Worm (Caenorhabditis elegans) whole organism, L3 larva: ENCODE data around the gene slc-25A10.
A peak's percentile ranks its signal among the peaks of the same experiment; 100 is the strongest.

Experiments
- R02D3.7 ChIP-seq: fragments of 150-350 bp; optimal IDR thresholded peaks from 2 replicates; lab custom pipeline; 2014; ENCODE audit warnings: missing biosample characterization, missing genetic modification characterization
- aly-2 ChIP-seq: fragments of 150-350 bp; optimal IDR thresholded peaks from 2 replicates; lab custom pipeline; 2014; ENCODE audit warnings: missing biosample characterization, missing genetic modification characterization
- ama-1 ChIP-seq: fragments of 150-350 bp; optimal IDR thresholded peaks from 2 replicates; lab custom pipeline; 2018
- ceh-28 ChIP-seq: fragments of 150-350 bp; optimal IDR thresholded peaks from 2 replicates; lab custom pipeline; 2014; ENCODE audit warnings: missing biosample characterization, missing genetic modification reagents, missing genetic modification characterization
- ceh-82 ChIP-seq: fragments of 150-350 bp; optimal IDR thresholded peaks from 2 replicates; lab custom pipeline; 2014; ENCODE audit warnings: missing biosample characterization, missing genetic modification characterization
- ceh-9 ChIP-seq: sonication (generic microtip); optimal IDR thresholded peaks from 2 replicates; lab custom pipeline; 2018; ENCODE audit warnings: missing biosample characterization, missing genetic modification characterization
- egl-27 ChIP-seq: sonication (generic microtip); optimal IDR thresholded peaks from 4 replicates; lab custom pipeline; 2017; ENCODE audit warnings: missing biosample characterization, missing genetic modification reagents, missing genetic modification characterization
- egl-5 ChIP-seq: fragments of 150-350 bp; optimal IDR thresholded peaks from 2 replicates; lab custom pipeline; 2017; ENCODE audit warnings: missing biosample characterization, missing genetic modification reagents, missing genetic modification characterization, inconsistent platforms
- elt-1 ChIP-seq: fragments of 150-350 bp; optimal IDR thresholded peaks from 2 replicates; lab custom pipeline; 2014; ENCODE audit warnings: missing biosample characterization, missing genetic modification characterization
- elt-2 ChIP-seq: sonication (generic microtip); optimal IDR thresholded peaks from 2 replicates; lab custom pipeline; 2016; ENCODE audit warnings: missing genetic modification reagents, mild to moderate bottlenecking, missing genetic modification characterization, missing compliant biosample characterization
- elt-3 ChIP-seq, 3 experiments: fragments of 150-350 bp in 1 of 3; sonication (generic microtip) in 2 of 3; optimal IDR thresholded peaks; 2 replicates in 2 of 3; 4 replicates in 1 of 3; lab custom pipeline; 2014 to 2017; ENCODE audit warnings: missing biosample characterization in 3 of 3, missing genetic modification characterization in 3 of 3
- fkh-10 ChIP-seq: sonication (generic microtip); optimal IDR thresholded peaks from 2 replicates; lab custom pipeline; 2017; ENCODE audit warnings: missing biosample characterization, missing genetic modification reagents, missing genetic modification characterization
- fkh-2 ChIP-seq: fragments of 150-350 bp; optimal IDR thresholded peaks from 2 replicates; lab custom pipeline; 2014; ENCODE audit warnings: missing biosample characterization, missing genetic modification reagents, missing genetic modification characterization
- fos-1 ChIP-seq: fragments of 150-350 bp; optimal IDR thresholded peaks from 2 replicates; lab custom pipeline; 2014; ENCODE audit warnings: missing biosample characterization, missing genetic modification characterization
- hmg-11 ChIP-seq: sonication (generic microtip); optimal IDR thresholded peaks from 2 replicates; lab custom pipeline; 2016; ENCODE audit warnings: missing genetic modification characterization, missing compliant biosample characterization
- jun-1 ChIP-seq: fragments of 150-350 bp; optimal IDR thresholded peaks from 2 replicates; lab custom pipeline; 2014; ENCODE audit warnings: missing biosample characterization, missing genetic modification reagents, missing genetic modification characterization
- lin-15B ChIP-seq: fragments of 150-350 bp; optimal IDR thresholded peaks from 2 replicates; lab custom pipeline; 2014; ENCODE audit warnings: missing biosample characterization, missing genetic modification characterization
- lin-39 ChIP-seq: fragments of 150-350 bp; optimal IDR thresholded peaks from 2 replicates; lab custom pipeline; 2018; ENCODE audit warnings: missing biosample characterization, missing genetic modification reagents, missing genetic modification characterization
- mdl-1 ChIP-seq: fragments of 150-350 bp; optimal IDR thresholded peaks from 2 replicates; lab custom pipeline; 2014; ENCODE audit warnings: missing biosample characterization, missing genetic modification characterization
- mml-1 ChIP-seq: fragments of 150-350 bp; sonication (generic microtip); optimal IDR thresholded peaks from 3 replicates; lab custom pipeline; 2014; ENCODE audit warnings: missing biosample characterization, missing genetic modification characterization
- nfya-1 ChIP-seq: sonication (generic microtip); optimal IDR thresholded peaks from 2 replicates; lab custom pipeline; 2017; ENCODE audit warnings: missing genetic modification characterization, mild to moderate bottlenecking, missing compliant biosample characterization, antibody characterized with exemption, moderate library complexity; ENCODE audit not compliant: insufficient read depth
- nhr-11 ChIP-seq: fragments of 150-350 bp; optimal IDR thresholded peaks from 2 replicates; lab custom pipeline; 2014; ENCODE audit warnings: missing biosample characterization, missing genetic modification characterization
- nhr-12 ChIP-seq: fragments of 150-350 bp; optimal IDR thresholded peaks from 2 replicates; lab custom pipeline; 2014; ENCODE audit warnings: missing biosample characterization, missing genetic modification characterization
- nhr-23 ChIP-seq: fragments of 150-350 bp; optimal IDR thresholded peaks from 2 replicates; lab custom pipeline; 2014; ENCODE audit warnings: missing biosample characterization, missing genetic modification reagents, missing genetic modification characterization
- nhr-237 ChIP-seq: fragments of 150-350 bp; optimal IDR thresholded peaks from 2 replicates; lab custom pipeline; 2014; ENCODE audit warnings: missing biosample characterization, missing genetic modification characterization
- nhr-25 ChIP-seq: sonication (generic microtip); optimal IDR thresholded peaks from 2 replicates; lab custom pipeline; 2017; ENCODE audit warnings: missing biosample characterization, missing genetic modification characterization
- nhr-28 ChIP-seq: fragments of 150-350 bp; optimal IDR thresholded peaks from 2 replicates; lab custom pipeline; 2014; ENCODE audit warnings: missing biosample characterization, missing genetic modification characterization
- nhr-43 ChIP-seq: sonication (generic microtip); optimal IDR thresholded peaks from 2 replicates; lab custom pipeline; 2016; ENCODE audit warnings: mild to moderate bottlenecking, missing genetic modification characterization, missing compliant biosample characterization; ENCODE audit not compliant: poor library complexity, severe bottlenecking
- nhr-67 ChIP-seq: fragments of 150-350 bp; optimal IDR thresholded peaks from 2 replicates; lab custom pipeline; 2014; ENCODE audit warnings: missing biosample characterization, missing genetic modification characterization
- nhr-76 ChIP-seq: fragments of 150-350 bp; sonication (generic microtip); optimal IDR thresholded peaks from 5 replicates; lab custom pipeline; 2014; ENCODE audit warnings: missing biosample characterization, missing genetic modification characterization
- nhr-77 ChIP-seq: fragments of 150-350 bp; optimal IDR thresholded peaks from 2 replicates; lab custom pipeline; 2014; ENCODE audit warnings: missing biosample characterization, missing genetic modification characterization
- pha-4 ChIP-seq: fragments of 150-350 bp; optimal IDR thresholded peaks from 2 replicates; lab custom pipeline; 2014; ENCODE audit warnings: missing biosample characterization, missing genetic modification reagents, missing genetic modification characterization
- pqm-1 ChIP-seq: fragments of 150-350 bp; optimal IDR thresholded peaks from 2 replicates; lab custom pipeline; 2017; ENCODE audit warnings: missing biosample characterization, missing genetic modification characterization, inconsistent platforms
- snpc-4 ChIP-seq: fragments of 150-350 bp; optimal IDR thresholded peaks from 2 replicates; lab custom pipeline; 2014; ENCODE audit warnings: missing biosample characterization, missing genetic modification characterization
- tbx-2 ChIP-seq: sonication (generic microtip); optimal IDR thresholded peaks from 2 replicates; lab custom pipeline; 2016; ENCODE audit warnings: mild to moderate bottlenecking, missing genetic modification characterization, missing compliant biosample characterization
- unc-62 ChIP-seq: fragments of 150-350 bp; sonication (generic microtip); optimal IDR thresholded peaks from 4 replicates; lab custom pipeline; 2014; ENCODE audit warnings: missing biosample characterization, missing genetic modification reagents, missing genetic modification characterization
- ztf-11 ChIP-seq: fragments of 150-350 bp; optimal IDR thresholded peaks from 2 replicates; lab custom pipeline; 2014; ENCODE audit warnings: missing biosample characterization, missing genetic modification characterization
- ztf-4 ChIP-seq: fragments of 150-350 bp; optimal IDR thresholded peaks from 2 replicates; lab custom pipeline; 2014; ENCODE audit warnings: missing biosample characterization, missing genetic modification characterization

Gene slc-25A10

DNA sequence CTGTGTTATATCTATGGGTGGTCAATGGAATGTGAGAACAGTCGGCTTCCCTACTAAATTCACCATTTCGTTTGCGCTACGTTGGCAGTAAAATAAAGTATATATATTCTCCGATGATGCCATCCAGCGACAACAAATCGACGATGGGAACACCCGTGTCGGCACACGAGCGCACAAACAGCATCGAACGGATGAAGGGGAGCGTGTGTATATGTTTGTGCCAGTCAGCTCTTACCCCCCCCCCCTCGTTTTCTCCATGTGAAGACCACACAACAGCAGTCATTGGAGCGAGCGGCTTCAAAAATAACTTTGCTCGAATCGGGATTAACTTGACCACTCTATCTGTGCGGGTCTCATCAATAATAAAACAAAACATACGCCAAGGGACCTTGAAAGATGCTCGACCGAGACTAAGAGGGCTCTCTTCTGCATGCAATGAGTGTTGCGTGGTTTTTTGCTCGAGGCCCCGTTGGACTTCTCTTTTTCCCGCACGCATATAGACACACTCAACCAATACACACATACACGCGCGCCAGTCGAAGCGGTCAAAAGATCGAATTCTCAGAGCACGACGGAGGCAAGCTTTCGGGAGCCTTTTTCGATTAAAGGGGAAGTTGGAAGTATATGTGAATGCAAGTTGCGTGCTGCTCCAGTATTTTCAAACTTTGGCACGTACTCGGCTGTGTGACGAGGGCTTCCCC, 15.0 kb upstream of the slc-25A10 start:
- TF ChIP-seq pha-4 (peak; percentile 0), unc-62 (peak; percentile 19), mdl-1 (peak; percentile 95), fkh-2 (tag; lab: Kevin White, UChicago) (no peak), fkh-10 (peak; percentile 7), nhr-67 (tag; lab: Kevin White, UChicago) (no peak), nfya-1 (tag; lab: Kevin White, UChicago) (peak; percentile 49), aly-2 (tag; lab: Kevin White, UChicago) (no peak), hmg-11 (tag; lab: Kevin White, UChicago) (peak; percentile 38), nhr-43 (tag; lab: Kevin White, UChicago) (no peak), fos-1 (tag; lab: Kevin White, UChicago) (no peak), lin-39 (tag; lab: Kevin White, UChicago) (peak; percentile 42), ama-1 (lab: Kevin White, UChicago) (no peak)

DNA sequence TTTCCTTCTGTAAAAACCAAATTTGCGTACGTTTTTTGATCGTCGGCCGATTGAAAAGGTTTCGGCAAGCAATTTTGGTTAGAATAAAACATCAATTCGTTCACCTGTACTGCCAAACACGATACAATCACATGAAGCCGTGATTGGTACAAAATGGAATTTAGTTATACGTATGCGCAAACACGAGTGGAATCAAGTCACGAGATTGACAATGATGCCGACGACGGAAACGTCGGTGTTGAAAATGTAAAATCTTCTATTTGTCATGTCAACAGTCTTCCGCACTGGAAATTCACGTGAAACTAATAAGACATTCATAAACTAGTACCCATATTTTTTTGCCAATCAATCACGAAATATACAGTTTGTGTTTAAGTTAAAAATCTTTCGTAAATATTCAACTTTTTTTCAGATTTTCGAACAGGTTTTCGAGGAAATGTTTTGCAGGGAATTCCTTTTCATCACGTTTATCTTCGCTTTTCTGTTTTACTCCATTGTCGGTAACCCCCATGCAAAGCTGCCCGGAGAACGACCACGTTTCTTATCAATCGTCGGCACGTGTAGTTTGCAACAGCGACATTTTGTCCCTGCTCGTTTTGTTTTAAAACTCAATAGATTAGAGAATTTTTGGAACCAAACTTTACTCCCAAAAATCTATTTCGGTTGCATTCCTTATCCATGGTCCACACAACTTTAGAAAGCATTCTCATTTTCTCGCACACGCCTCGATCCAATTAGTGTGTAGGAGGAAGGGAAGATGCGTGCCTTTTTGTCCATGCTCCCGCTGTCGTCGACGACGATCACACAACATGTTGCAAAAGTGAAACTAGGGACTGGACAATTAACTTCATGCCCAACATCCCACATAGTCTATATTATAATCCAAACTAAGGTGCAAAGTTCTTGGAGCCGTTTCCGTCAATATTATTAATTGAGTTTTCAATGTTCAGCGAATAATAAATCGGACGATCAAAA, 13.9 kb upstream of the slc-25A10 start:
- peak; percentile 76 for TF ChIP-seq elt-2 (tag; lab: Kevin White, UChicago)
- no peak for TF ChIP-seq fkh-10
- TF ChIP-seq mdl-1 = peak; percentile 88
- peak; percentile 65 for TF ChIP-seq nfya-1 (tag; lab: Kevin White, UChicago)
- no peak for TF ChIP-seq nhr-237 (tag; lab: Kevin White, UChicago)
- TF ChIP-seq egl-5 (tag; lab: Kevin White, UChicago) = peak; percentile 60
- no peak for TF ChIP-seq R02D3.7 (tag; lab: Kevin White, UChicago)
- no peak for TF ChIP-seq elt-3 (tag; optimal IDR thresholded peaks at IDR 0.05; lab: Kevin White, UChicago)
- peak; percentile 41 for TF ChIP-seq pqm-1
- TF ChIP-seq snpc-4 = no peak
- TF ChIP-seq fos-1 (tag; lab: Kevin White, UChicago) = no peak
- no peak for TF ChIP-seq nhr-67 (tag; lab: Kevin White, UChicago)
- peak; percentile 79 for TF ChIP-seq nhr-43 (tag; lab: Kevin White, UChicago)
- peak; percentile 21 for TF ChIP-seq lin-39 (tag; lab: Kevin White, UChicago)
- no peak for TF ChIP-seq ceh-28
- peak; percentile 64 for TF ChIP-seq nhr-23 (tag; lab: Kevin White, UChicago)
- TF ChIP-seq lin-15B = no peak
- no peak for TF ChIP-seq egl-27
- TF ChIP-seq jun-1 (tag; lab: Kevin White, UChicago) = peak; percentile 35
- peak; percentile 89 for TF ChIP-seq nhr-25 (tag; lab: Kevin White, UChicago)
- TF ChIP-seq nhr-28 (tag; lab: Kevin White, UChicago) = no peak
- TF ChIP-seq unc-62 = no peak

DNA sequence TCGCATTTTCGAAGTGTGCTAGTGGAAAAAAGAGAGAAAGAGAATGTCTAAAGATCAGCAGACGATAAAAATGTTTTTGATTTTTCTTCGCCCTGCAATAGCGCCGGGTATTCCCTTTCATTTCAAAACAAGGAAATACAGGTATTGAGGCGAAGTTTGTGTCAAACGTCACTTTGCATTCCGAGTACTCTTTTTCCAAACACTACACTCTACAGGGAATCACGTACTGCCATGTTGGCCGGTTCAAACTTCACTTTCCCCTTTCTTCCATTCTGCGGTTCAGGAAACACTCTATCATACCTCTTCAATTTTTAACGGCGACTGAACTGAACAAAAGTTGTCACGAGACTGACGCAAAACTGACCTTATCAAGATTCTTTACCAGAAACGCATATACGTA, 13.1 kb upstream of the slc-25A10 start:
- TF ChIP-seq hmg-11 (tag; lab: Kevin White, UChicago) (no peak), nhr-11 (tag; lab: Kevin White, UChicago) (no peak), nhr-77 (tag; lab: Kevin White, UChicago) (no peak), lin-39 (tag; lab: Kevin White, UChicago) (no peak), fkh-10 (no peak), ceh-9 (tag; lab: Kevin White, UChicago) (no peak), elt-1 (tag; lab: Kevin White, UChicago) (peak; percentile 5), elt-2 (tag; lab: Kevin White, UChicago) (peak; percentile 43)

DNA sequence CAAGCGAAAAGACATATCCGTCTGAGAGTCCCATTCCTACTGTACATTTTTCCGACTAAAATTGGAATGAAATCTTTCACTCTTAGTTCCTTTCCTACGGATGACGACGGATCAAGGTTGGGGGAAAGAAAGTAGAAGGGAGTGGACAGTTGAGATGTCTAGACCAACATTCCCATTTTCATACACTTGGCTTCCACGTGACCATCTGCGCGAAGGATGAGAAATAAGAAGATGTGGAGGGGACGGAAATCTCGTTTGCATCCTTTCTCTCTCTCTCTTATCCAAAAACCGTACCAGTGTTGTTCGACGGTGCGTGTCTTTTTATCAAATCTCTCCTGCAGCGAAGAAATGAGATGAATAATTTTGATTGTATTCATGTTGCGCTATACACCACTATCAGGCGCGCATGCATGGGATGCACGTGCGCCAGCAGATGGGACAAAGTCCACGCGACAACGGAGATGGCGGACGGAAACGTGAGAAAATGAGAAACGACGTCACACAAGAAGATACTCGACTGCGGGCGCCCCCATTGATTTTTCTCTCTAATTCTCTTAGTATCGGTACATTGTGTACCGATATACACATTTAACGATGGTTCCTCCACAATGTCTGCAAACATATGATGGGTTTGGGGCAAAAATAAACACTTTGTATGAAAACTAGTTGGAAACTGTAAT, 12.0 kb upstream of the slc-25A10 start:
- TF ChIP-seq mdl-1 = peak; percentile 100
- TF ChIP-seq ama-1 (lab: Kevin White, UChicago) = no peak
- TF ChIP-seq ztf-4 = peak; percentile 58
- TF ChIP-seq tbx-2 (tag; lab: Kevin White, UChicago) = peak; percentile 89
- TF ChIP-seq lin-39 (tag; lab: Kevin White, UChicago) = peak; percentile 44
- TF ChIP-seq fkh-2 (tag; lab: Kevin White, UChicago) = no peak
- peak; percentile 84 for TF ChIP-seq fos-1 (tag; lab: Kevin White, UChicago)
- TF ChIP-seq mml-1 (tag; lab: Kevin White, UChicago) = peak; percentile 94
- TF ChIP-seq ceh-82 (tag; lab: Kevin White, UChicago) = peak; percentile 38
- TF ChIP-seq nhr-25 (tag; lab: Kevin White, UChicago) = peak; percentile 94
- TF ChIP-seq elt-1 (tag; lab: Kevin White, UChicago) = peak; percentile 87
- peak; percentile 85 for TF ChIP-seq egl-5 (tag; lab: Kevin White, UChicago)
- peak; percentile 77 for TF ChIP-seq ceh-28
- no peak for TF ChIP-seq egl-27
- TF ChIP-seq jun-1 (tag; lab: Kevin White, UChicago) = peak; percentile 84
- TF ChIP-seq nhr-76 (tag; lab: Kevin White, UChicago) = peak; percentile 2
- TF ChIP-seq elt-3 (tag; optimal IDR thresholded peaks at IDR 0.05; lab: Kevin White, UChicago) = peak; percentile 61 to 89 (median 78)
- TF ChIP-seq nhr-28 (tag; lab: Kevin White, UChicago) = no peak
- no peak for TF ChIP-seq ztf-11
- peak; percentile 92 for TF ChIP-seq elt-2 (tag; lab: Kevin White, UChicago)
- peak; percentile 55 for TF ChIP-seq fkh-10
- TF ChIP-seq nhr-12 (tag; lab: Kevin White, UChicago) = no peak
- TF ChIP-seq nhr-43 (tag; lab: Kevin White, UChicago) = peak; percentile 98
- peak; percentile 61 for TF ChIP-seq hmg-11 (tag; lab: Kevin White, UChicago)
- TF ChIP-seq ceh-9 (tag; lab: Kevin White, UChicago) = no peak
- TF ChIP-seq R02D3.7 (tag; lab: Kevin White, UChicago) = peak; percentile 68
